Worm (Caenorhabditis elegans) whole organism, early embryonic: ENCODE measurements around the gene srx-97.

Source experiments
- B0310.2 ChIP-seq: sonication (generic microtip); optimal IDR thresholded peaks from 2 replicates; lab custom pipeline; 2016; ENCODE audit warnings: mild to moderate bottlenecking, missing genetic modification characterization, missing compliant biosample characterization
- F13C5.2 ChIP-seq: sonication (generic microtip); optimal IDR thresholded peaks from 2 replicates; lab custom pipeline; 2017; ENCODE audit warnings: mild to moderate bottlenecking, missing genetic modification characterization, inconsistent platforms, missing compliant biosample characterization
- aly-1 ChIP-seq: sonication (generic microtip); optimal IDR thresholded peaks from 2 replicates; lab custom pipeline; 2016; ENCODE audit warnings: missing genetic modification characterization, missing compliant biosample characterization
- ama-1 ChIP-seq: fragments of 150-350 bp; optimal IDR thresholded peaks from 2 replicates; lab custom pipeline; 2014
- ceh-13 ChIP-seq: fragments of 200-800 bp; sonication (Bioruptor generic); optimal IDR thresholded peaks from 2 replicates; lab custom pipeline; 2018; ENCODE audit warnings: mild to moderate bottlenecking, missing genetic modification characterization, missing compliant biosample characterization
- ceh-36 ChIP-seq: sonication (generic microtip); optimal IDR thresholded peaks from 2 replicates; lab custom pipeline; 2016; ENCODE audit warnings: missing genetic modification characterization, inconsistent platforms, missing compliant biosample characterization
- ets-7 ChIP-seq: sonication (generic microtip); optimal IDR thresholded peaks from 2 replicates; lab custom pipeline; 2016; ENCODE audit warnings: missing genotype, missing genetic modification characterization, missing compliant biosample characterization
- flt-1 ChIP-seq: fragments of 200-800 bp; sonication (Bioruptor generic); IDR thresholded peaks from 2 replicates; pipeline ENCODE4 v1.3.6; 2022; ENCODE audit warnings: missing genetic modification characterization, missing compliant biosample characterization
- hmbx-1 ChIP-seq: sonication (generic microtip); optimal IDR thresholded peaks from 2 replicates; lab custom pipeline; 2016; ENCODE audit warnings: mild to moderate bottlenecking, missing genetic modification characterization, missing compliant biosample characterization
- hmg-4 ChIP-seq: fragments of 200-800 bp; sonication (Bioruptor generic); optimal IDR thresholded peaks from 2 replicates; lab custom pipeline; 2018; ENCODE audit warnings: mild to moderate bottlenecking, missing genetic modification characterization, missing compliant biosample characterization
- hnd-1 ChIP-seq: sonication (generic microtip); optimal IDR thresholded peaks from 2 replicates; lab custom pipeline; 2016; ENCODE audit warnings: missing genetic modification characterization, missing compliant biosample characterization
- pes-1 ChIP-seq: fragments of 200-800 bp; sonication (Bioruptor generic); IDR thresholded peaks from 2 replicates; pipeline ENCODE4 v1.3.6; 2022; ENCODE audit warnings: missing genetic modification reagents, missing genetic modification characterization, missing compliant biosample characterization
- scrt-1 ChIP-seq: fragments of 200-800 bp; sonication (Bioruptor generic); IDR thresholded peaks from 2 replicates; pipeline ENCODE4 v1.3.6; 2022; ENCODE audit warnings: missing genetic modification characterization, missing compliant biosample characterization
- sea-1 ChIP-seq: fragments of 200-800 bp; sonication (Bioruptor generic); conservative IDR thresholded peaks from 2 replicates; pipeline ENCODE4 v1.3.6; 2022; ENCODE audit warnings: missing genetic modification characterization, missing compliant biosample characterization
- tbx-11 ChIP-seq: fragments of 200-800 bp; sonication (Bioruptor generic); IDR thresholded peaks from 2 replicates; pipeline ENCODE4 v1.3.6; 2022; ENCODE audit warnings: missing genetic modification characterization, missing compliant biosample characterization
- tbx-37 ChIP-seq: fragments of 200-800 bp; sonication (Bioruptor generic); conservative IDR thresholded peaks from 2 replicates; pipeline ENCODE4 v1.3.6; 2022; ENCODE audit warnings: missing genetic modification reagents, missing genetic modification characterization, missing compliant biosample characterization
- tra-4 ChIP-seq: sonication (generic microtip); optimal IDR thresholded peaks from 2 replicates; lab custom pipeline; 2017; ENCODE audit warnings: missing genetic modification characterization, missing compliant biosample characterization

srx-97 gene

ce11 chrII:3661932-3662331 lies 7.3 kb downstream of the srx-97 start, which contains the start of gene F19B10.13:
Gene F19B10.13, plus strand, starts transcription at chrII:3662274.
- TF ChIP-seq hnd-1 = no peak
- no peak for TF ChIP-seq sea-1 (GFP tag; lab: Robert Waterston, UW)
- TF ChIP-seq aly-1 = no peak
- TF ChIP-seq flt-1 (GFP tag; lab: Robert Waterston, UW) = no peak
- no peak for TF ChIP-seq hmg-4 (GFP tag; lab: Kevin White, UChicago)
- no peak for TF ChIP-seq F13C5.2 (tag; lab: Kevin White, UChicago)
- no peak for TF ChIP-seq scrt-1 (GFP tag; lab: Robert Waterston, UW)

- TF ChIP-seq flt-1 (GFP tag; lab: Robert Waterston, UW) = no peak
- no peak for TF ChIP-seq tbx-11
- TF ChIP-seq sea-1 (GFP tag; lab: Robert Waterston, UW) = no peak
- no peak for TF ChIP-seq ets-7 (tag; lab: Kevin White, UChicago)
Observed at ce11 chrII:3659776-3660175, 9.4 kb downstream of the srx-97 start, which contains the start of gene F19B10.4. Gene F19B10.4, plus strand, starts transcription at chrII:3660076.

- TF ChIP-seq hmg-4 (GFP tag; lab: Kevin White, UChicago) = no peak
- no peak for TF ChIP-seq aly-1
- TF ChIP-seq ama-1 = no peak
- TF ChIP-seq scrt-1 (GFP tag; lab: Robert Waterston, UW) = no peak
- TF ChIP-seq ets-7 (tag; lab: Kevin White, UChicago) = no peak
Observed at ce11 chrII:3655378-3655777, 13.8 kb downstream of the srx-97 start, which contains the start of gene F19B10.5. Gene F19B10.5, plus strand, starts transcription at chrII:3655678.

DNA sequence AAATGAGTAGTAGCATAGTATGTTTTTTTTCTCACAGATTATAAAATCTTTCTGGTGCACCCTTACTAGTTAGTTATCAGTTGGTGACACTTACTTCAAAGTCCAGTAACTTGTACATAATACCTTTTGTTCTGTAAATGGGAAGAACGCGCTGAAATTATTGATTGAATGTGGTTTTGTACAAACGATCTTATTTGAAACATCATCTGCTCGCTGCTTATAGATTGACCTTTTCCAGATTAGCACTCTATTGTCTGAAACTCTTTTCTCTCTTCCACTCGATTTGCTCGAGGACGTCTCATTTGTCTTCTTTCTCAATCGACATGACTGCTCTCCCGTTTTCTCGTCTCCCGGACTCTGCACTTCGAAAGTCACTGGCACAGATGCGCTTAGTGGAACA lies 22.1 kb downstream of the srx-97 start, which contains the start of gene fbxb-33:
TSS of gene fbxb-33 (plus strand) at position 301 of the 400 bp plus-strand sequence.
- TF ChIP-seq ets-7 (tag; lab: Kevin White, UChicago) (no peak), F13C5.2 (tag; lab: Kevin White, UChicago) (no peak), tra-4 (tag; lab: Kevin White, UChicago) (no peak)

ce11 chrII:3641197-3641596 lies 28.0 kb downstream of the srx-97 start, which contains the start of gene M151.1:
Gene M151.1, plus strand, starts transcription at chrII:3641497.
- TF ChIP-seq ceh-13 (GFP tag; lab: Kevin White, UChicago) (no peak), hmg-4 (GFP tag; lab: Kevin White, UChicago) (no peak), ets-7 (tag; lab: Kevin White, UChicago) (no peak), scrt-1 (GFP tag; lab: Robert Waterston, UW) (no peak), tbx-37 (GFP tag; lab: Robert Waterston, UW) (no peak), tra-4 (tag; lab: Kevin White, UChicago) (no peak), pes-1 (GFP tag; lab: Robert Waterston, UW) (no peak), sea-1 (GFP tag; lab: Robert Waterston, UW) (no peak), tbx-11 (no peak)

- no peak for TF ChIP-seq tbx-37 (GFP tag; lab: Robert Waterston, UW)
- TF ChIP-seq hmbx-1 (tag; lab: Kevin White, UChicago) = no peak
- TF ChIP-seq hmg-4 (GFP tag; lab: Kevin White, UChicago) = no peak
- TF ChIP-seq pes-1 (GFP tag; lab: Robert Waterston, UW) = no peak
- no peak for TF ChIP-seq scrt-1 (GFP tag; lab: Robert Waterston, UW)
- TF ChIP-seq tbx-11 = no peak
- TF ChIP-seq sea-1 (GFP tag; lab: Robert Waterston, UW) = no peak
- TF ChIP-seq F13C5.2 (tag; lab: Kevin White, UChicago) = no peak
- no peak for TF ChIP-seq ama-1
- no peak for TF ChIP-seq ets-7 (tag; lab: Kevin White, UChicago)
- TF ChIP-seq flt-1 (GFP tag; lab: Robert Waterston, UW) = no peak
- no peak for TF ChIP-seq ceh-13 (GFP tag; lab: Kevin White, UChicago)
- TF ChIP-seq B0310.2 (tag; lab: Kevin White, UChicago) = no peak
Observed at ce11 chrII:3640197-3640596, 29.0 kb downstream of the srx-97 start, which contains the start of gene M151.10. Gene M151.10, minus strand, starts transcription at chrII:3640297.

ce11 chrII:3639238-3639637 lies 30.0 kb downstream of the srx-97 start, which contains the start of gene fbxb-31:
Gene fbxb-31, minus strand, starts transcription at chrII:3639338.
- no peak for TF ChIP-seq F13C5.2 (tag; lab: Kevin White, UChicago)
- TF ChIP-seq B0310.2 (tag; lab: Kevin White, UChicago) = no peak
- TF ChIP-seq hmg-4 (GFP tag; lab: Kevin White, UChicago) = no peak

- TF ChIP-seq hmg-4 (GFP tag; lab: Kevin White, UChicago) = no peak
Observed at ce11 chrII:3634765-3635164, 34.5 kb downstream of the srx-97 start.

ce11 chrII:3630810-3631209 lies 38.4 kb downstream of the srx-97 start, which contains the start of gene M151.2:
Gene M151.2, plus strand, starts transcription at chrII:3631110.
- TF ChIP-seq ama-1 (no peak), F13C5.2 (tag; lab: Kevin White, UChicago) (no peak), pes-1 (GFP tag; lab: Robert Waterston, UW) (no peak), sea-1 (GFP tag; lab: Robert Waterston, UW) (no peak), ceh-36 (tag; lab: Kevin White, UChicago) (no peak), aly-1 (no peak), tbx-11 (no peak), hmg-4 (GFP tag; lab: Kevin White, UChicago) (no peak), tbx-37 (GFP tag; lab: Robert Waterston, UW) (no peak), ets-7 (tag; lab: Kevin White, UChicago) (no peak), B0310.2 (tag; lab: Kevin White, UChicago) (no peak), scrt-1 (GFP tag; lab: Robert Waterston, UW) (no peak)
